Worm (Caenorhabditis elegans) whole organism, L4 larva: ENCODE data around the gene C25G4.17.

Experiments used
- D1046.2 ChIP-seq: fragments of 200-800 bp; sonication (Bioruptor generic); IDR thresholded peaks from 2 replicates; pipeline ENCODE4 v1.3.6; 2022; ENCODE audit warnings: missing genetic modification characterization, missing compliant biosample characterization
- mxl-3 ChIP-seq: fragments of 200-800 bp; sonication (Bioruptor generic); optimal IDR thresholded peaks from 2 replicates; lab custom pipeline; 2018; ENCODE audit warnings: mild to moderate bottlenecking, missing genetic modification characterization, missing compliant biosample characterization

- no peak for TF ChIP-seq mxl-3 (GFP tag; lab: Kevin White, UChicago)
- no peak for TF ChIP-seq D1046.2 (GFP tag; lab: Robert Waterston, UW)
Measured at ce11 chrIV:12419291-12419690, 22.5 kb upstream of the C25G4.17 start.
